Fruit fly (Drosophila melanogaster) whole organism, embryonic: Measurements from ENCODE around the gene CG43675.
A peak's percentile ranks its signal among the peaks of the same experiment; 100 is the strongest.

ENCODE experiments used
- Adf1 ChIP-seq: fragments of 200-800 bp; sonication (Bioruptor generic); IDR thresholded peaks from 2 replicates; pipeline ENCODE4 v1.3.6; 2022; ENCODE audit warnings: missing biosample characterization, missing genetic modification characterization
- B-H1 ChIP-seq: fragments of 200-800 bp; sonication (Bioruptor generic); IDR thresholded peaks from 3 replicates; pipeline ENCODE4 v1.3.6; 2022; ENCODE audit warnings: missing biosample characterization, missing genetic modification characterization
- B-H2 ChIP-seq: fragments of 200-800 bp; sonication (Bioruptor generic); optimal IDR thresholded peaks from 2 replicates; lab custom pipeline; 2018; ENCODE audit warnings: missing biosample characterization, mild to moderate bottlenecking, missing genetic modification characterization
- CG11247 ChIP-seq: fragments of 200-800 bp; sonication (Bioruptor generic); IDR thresholded peaks from 2 replicates; pipeline ENCODE4 v1.3.6; 2022; ENCODE audit warnings: missing biosample characterization, missing genetic modification characterization
- CG12155 ChIP-seq: fragments of 200-800 bp; sonication (Bioruptor generic); optimal IDR thresholded peaks from 3 replicates; lab custom pipeline; 2016; ENCODE audit warnings: missing biosample characterization, missing genetic modification characterization
- CG12391 ChIP-seq: fragments of 200-800 bp; sonication (Bioruptor generic); optimal IDR thresholded peaks from 3 replicates; lab custom pipeline; 2018; ENCODE audit warnings: missing biosample characterization, mild to moderate bottlenecking, missing genetic modification characterization, moderate library complexity
- CG17568 ChIP-seq: fragments of 200-800 bp; sonication (Bioruptor generic); optimal IDR thresholded peaks from 2 replicates; lab custom pipeline; 2018; ENCODE audit warnings: missing biosample characterization, mild to moderate bottlenecking, missing genetic modification characterization, moderate library complexity
- CG2116 ChIP-seq: fragments of 200-800 bp; sonication (Bioruptor generic); optimal IDR thresholded peaks from 3 replicates; lab custom pipeline; 2018; ENCODE audit warnings: missing biosample characterization, mild to moderate bottlenecking, missing genetic modification characterization
- CG2678 ChIP-seq: fragments of 200-800 bp; sonication (Bioruptor generic); optimal IDR thresholded peaks from 3 replicates; lab custom pipeline; 2019; ENCODE audit warnings: missing biosample characterization, mild to moderate bottlenecking, missing genetic modification characterization, moderate library complexity
- CG33213 ChIP-seq: fragments of 200-800 bp; sonication (Bioruptor generic); optimal IDR thresholded peaks from 3 replicates; lab custom pipeline; 2016; ENCODE audit warnings: missing biosample characterization, missing genetic modification characterization
- CG6272 ChIP-seq: fragments of 200-800 bp; sonication (Bioruptor generic); IDR thresholded peaks from 2 replicates; pipeline ENCODE4 v1.3.6; 2022; ENCODE audit warnings: missing biosample characterization, missing genetic modification characterization
- CG6791 ChIP-seq: fragments of 200-800 bp; sonication (Bioruptor generic); IDR thresholded peaks from 3 replicates; pipeline ENCODE4 v1.3.6; 2022; ENCODE audit warnings: missing biosample characterization, missing genetic modification characterization; ENCODE audit not compliant: partially characterized antibody
- CG6813 ChIP-seq: fragments of 200-800 bp; sonication (Bioruptor generic); optimal IDR thresholded peaks from 2 replicates; lab custom pipeline; 2017; ENCODE audit warnings: missing biosample characterization, missing genetic modification characterization, mild to moderate bottlenecking, moderate library complexity, missing genetic modification reagents
- CG7357 ChIP-seq: fragments of 200-800 bp; sonication (Bioruptor generic); IDR thresholded peaks from 3 replicates; pipeline ENCODE4 v1.3.6; 2022; ENCODE audit warnings: missing biosample characterization, missing genetic modification characterization
- CG7556 ChIP-seq: fragments of 200-800 bp; sonication (Bioruptor generic); optimal IDR thresholded peaks from 2 replicates; lab custom pipeline; 2017; ENCODE audit warnings: missing biosample characterization, mild to moderate bottlenecking, missing genetic modification characterization
- CG8765 ChIP-seq: fragments of 200-800 bp; sonication (Bioruptor generic); IDR thresholded peaks from 2 replicates; pipeline ENCODE4 v1.3.6; 2022; ENCODE audit warnings: missing biosample characterization, missing genetic modification characterization
- CG8924 ChIP-seq: fragments of 200-800 bp; optimal IDR thresholded peaks from 3 replicates; lab custom pipeline; 2019; ENCODE audit warnings: missing biosample characterization, mild to moderate bottlenecking, missing genetic modification characterization, moderate library complexity
- CG9797 ChIP-seq: fragments of 200-800 bp; sonication (Bioruptor generic); optimal IDR thresholded peaks from 3 replicates; lab custom pipeline; 2018; ENCODE audit warnings: missing biosample characterization, mild to moderate bottlenecking, missing genetic modification characterization
- CG9817 ChIP-seq: fragments of 200-800 bp; sonication (Bioruptor generic); optimal IDR thresholded peaks from 2 replicates; lab custom pipeline; 2018; ENCODE audit warnings: missing biosample characterization, mild to moderate bottlenecking, missing genetic modification characterization, moderate library complexity
- CG9932 ChIP-seq: fragments of 200-800 bp; sonication (Bioruptor generic); IDR thresholded peaks from 2 replicates; pipeline ENCODE4 v1.3.6; 2022; ENCODE audit warnings: missing biosample characterization, missing genetic modification characterization
- CkIIα-i1 ChIP-seq: fragments of 200-800 bp; sonication (Bioruptor generic); IDR thresholded peaks from 2 replicates; pipeline ENCODE4 v1.3.6; 2022; ENCODE audit warnings: missing biosample characterization, missing genetic modification characterization
- Dek ChIP-seq: fragments of 200-800 bp; sonication (Bioruptor generic); optimal IDR thresholded peaks from 3 replicates; lab custom pipeline; 2019; ENCODE audit warnings: missing biosample characterization, mild to moderate bottlenecking, missing genetic modification characterization, moderate library complexity
- Dfd ChIP-seq, 2 experiments: fragments of >200 bp; optimal IDR thresholded peaks; 2 replicates each; lab custom pipeline; 2017; ENCODE audit warnings: missing biosample characterization in 2 of 2, missing genetic modification characterization in 2 of 2
- Ets97D ChIP-seq: fragments of 200-800 bp; sonication (Bioruptor generic); optimal IDR thresholded peaks from 3 replicates; lab custom pipeline; 2016; ENCODE audit warnings: missing biosample characterization, missing genetic modification characterization
- Fer1 ChIP-seq: fragments of 200-800 bp; sonication (Bioruptor generic); optimal IDR thresholded peaks from 2 replicates; lab custom pipeline; 2017; ENCODE audit warnings: missing biosample characterization, mild to moderate bottlenecking, missing genetic modification characterization
- Hr39 ChIP-seq: fragments of >200 bp; optimal IDR thresholded peaks from 2 replicates; lab custom pipeline; 2017
- Max ChIP-seq: fragments of 200-800 bp; sonication (Bioruptor generic); optimal IDR thresholded peaks from 2 replicates; lab custom pipeline; 2016; ENCODE audit warnings: missing biosample characterization, mild to moderate bottlenecking, missing genetic modification characterization
- PHDP ChIP-seq: fragments of 200-800 bp; sonication (Bioruptor generic); optimal IDR thresholded peaks from 3 replicates; lab custom pipeline; 2018; ENCODE audit warnings: missing biosample characterization, mild to moderate bottlenecking, missing genetic modification characterization, moderate library complexity
- Pdp1 ChIP-seq, 2 experiments: fragments of 200-800 bp; sonication (Bioruptor generic); optimal IDR thresholded peaks; 3 replicates each; lab custom pipeline; 2016; ENCODE audit warnings: missing biosample characterization in 2 of 2, missing genetic modification characterization in 2 of 2, mild to moderate bottlenecking in 1 of 2, moderate library complexity in 1 of 2
- Sox102F ChIP-seq: fragments of 200-800 bp; sonication (Bioruptor generic); optimal IDR thresholded peaks from 2 replicates; lab custom pipeline; 2018; ENCODE audit warnings: missing biosample characterization, mild to moderate bottlenecking, missing genetic modification characterization, moderate library complexity
- Sry-β ChIP-seq: fragments of 200-800 bp; sonication (Bioruptor generic); optimal IDR thresholded peaks from 2 replicates; lab custom pipeline; 2018; ENCODE audit warnings: missing biosample characterization, mild to moderate bottlenecking, missing genetic modification characterization, moderate library complexity
- TFAM ChIP-seq: fragments of 200-800 bp; sonication (Bioruptor generic); optimal IDR thresholded peaks from 2 replicates; lab custom pipeline; 2017; ENCODE audit warnings: missing biosample characterization, missing genetic modification characterization, inconsistent platforms
- ac ChIP-seq: fragments of 200-800 bp; sonication (Bioruptor generic); optimal IDR thresholded peaks from 3 replicates; lab custom pipeline; 2017; ENCODE audit warnings: missing biosample characterization, mild to moderate bottlenecking, missing genetic modification characterization
- aop ChIP-seq: fragments of 200-800 bp; sonication (Bioruptor generic); IDR thresholded peaks from 2 replicates; pipeline ENCODE4 v1.3.6; 2022; ENCODE audit warnings: missing biosample characterization, missing genetic modification characterization
- ap ChIP-seq: fragments of 200-800 bp; sonication (Bioruptor generic); IDR thresholded peaks from 2 replicates; pipeline ENCODE4 v1.3.6; 2022; ENCODE audit warnings: missing biosample characterization, missing genetic modification characterization
- dm ChIP-seq: fragments of 200-800 bp; sonication (Bioruptor generic); optimal IDR thresholded peaks from 3 replicates; lab custom pipeline; 2016; ENCODE audit warnings: missing biosample characterization, missing genetic modification characterization
- en ChIP-seq: fragments of 200-800 bp; sonication (Bioruptor generic); optimal IDR thresholded peaks from 2 replicates; lab custom pipeline; 2016; ENCODE audit warnings: missing biosample characterization, missing genetic modification characterization
- gem ChIP-seq: fragments of 200-800 bp; sonication (Bioruptor generic); optimal IDR thresholded peaks from 2 replicates; lab custom pipeline; 2019; ENCODE audit warnings: missing biosample characterization, mild to moderate bottlenecking, missing genetic modification characterization, moderate library complexity
- gfzf ChIP-seq: fragments of 200-800 bp; sonication (Bioruptor generic); optimal IDR thresholded peaks from 2 replicates; lab custom pipeline; 2016; ENCODE audit warnings: missing biosample characterization, mild to moderate bottlenecking, missing genetic modification characterization, moderate library complexity
- gt ChIP-seq: fragments of 200-800 bp; sonication (Bioruptor generic); IDR thresholded peaks from 2 replicates; pipeline ENCODE4 v1.3.6; 2022; ENCODE audit warnings: missing biosample characterization, missing genetic modification characterization
- h ChIP-seq: fragments of >200 bp; optimal IDR thresholded peaks from 2 replicates; lab custom pipeline; 2017
- inv ChIP-seq: fragments of 200-800 bp; sonication (Bioruptor generic); IDR thresholded peaks from 2 replicates; pipeline ENCODE4 v1.3.6; 2022; ENCODE audit warnings: missing biosample characterization, missing genetic modification characterization; ENCODE audit not compliant: partially characterized antibody
- otp ChIP-seq: fragments of 200-800 bp; sonication (Bioruptor generic); IDR thresholded peaks from 3 replicates; pipeline ENCODE4, ENCODE4 v1.3.6; 2022; ENCODE audit warnings: missing biosample characterization, missing genetic modification characterization
- p53 ChIP-seq: fragments of 200-800 bp; sonication (Bioruptor generic); optimal IDR thresholded peaks from 2 replicates; lab custom pipeline; 2016; ENCODE audit warnings: missing biosample characterization, missing genetic modification characterization
- psq ChIP-seq: fragments of 200-800 bp; sonication (Bioruptor generic); optimal IDR thresholded peaks from 2 replicates; lab custom pipeline; 2017; ENCODE audit warnings: missing biosample characterization, missing genetic modification characterization
- sc ChIP-seq, 3 experiments: fragments of >200 bp in 2 of 3; fragments of 200-800 bp in 1 of 3; sonication (Bioruptor generic) in 1 of 3; optimal IDR thresholded peaks; 2 replicates in 2 of 3; 3 replicates in 1 of 3; lab custom pipeline; 2017; ENCODE audit warnings: mild to moderate bottlenecking in 1 of 3, missing biosample characterization in 1 of 3, missing genetic modification characterization in 1 of 3, missing genetic modification reagents in 1 of 3
- slbo ChIP-seq: fragments of 200-800 bp; sonication (Bioruptor generic); IDR thresholded peaks from 2 replicates; pipeline ENCODE4 v1.3.6; 2022; ENCODE audit warnings: missing biosample characterization, missing genetic modification characterization
- stwl ChIP-seq: fragments of 200-800 bp; sonication (Bioruptor generic); optimal IDR thresholded peaks from 3 replicates; lab custom pipeline; 2018; ENCODE audit warnings: missing biosample characterization, mild to moderate bottlenecking, missing genetic modification characterization, moderate library complexity
- tna ChIP-seq: fragments of 200-800 bp; sonication (Bioruptor generic); IDR thresholded peaks from 2 replicates; pipeline ENCODE4 v1.3.6; 2022; ENCODE audit warnings: missing biosample characterization, missing genetic modification characterization; ENCODE audit not compliant: partially characterized antibody
- wdn ChIP-seq: fragments of 200-800 bp; sonication (Bioruptor generic); IDR thresholded peaks from 2 replicates; pipeline ENCODE4 v1.3.6; 2022; ENCODE audit warnings: missing biosample characterization, missing genetic modification characterization
- z ChIP-seq: fragments of 200-800 bp; sonication (Bioruptor generic); IDR thresholded peaks from 3 replicates; pipeline ENCODE4 v1.3.6; 2022; ENCODE audit warnings: missing biosample characterization, missing genetic modification characterization
- zfh1 ChIP-seq: fragments of 200-800 bp; sonication (Bioruptor generic); IDR thresholded peaks from 3 replicates; pipeline ENCODE4 v1.3.6; 2022; ENCODE audit warnings: missing biosample characterization, missing genetic modification characterization

The CG43675 gene

dm6 chr3R:9328812-9329211 lies 26.5 kb upstream of the CG43675 start (continued):
- TF ChIP-seq gem (no peak), B-H2 (no peak), tna (GFP tag; lab: Robert Waterston, UW) (no peak), wdn (no peak), Fer1 (no peak), Sox102F (no peak), sc (optimal IDR thresholded peaks at IDR 0.05; lab: Kevin White, UChicago) (no peak), sc (GFP tag; optimal IDR thresholded peaks at IDR 0.05; lab: Kevin White, UChicago) (no peak), Max (GFP tag; lab: Kevin White, UChicago) (no peak), CG6272 (GFP tag; lab: Robert Waterston, UW) (peak; percentile 31; the same call in 1 of the 2 replicates), Pdp1 (GFP tag; optimal IDR thresholded peaks at IDR 0.05; lab: Kevin White, UChicago) (no peak), ac (no peak), slbo (peak; percentile 24; the same call in 1 of the 2 replicates), CkIIα-i1 (GFP tag; lab: Robert Waterston, UW) (no peak), ap (GFP tag; lab: Robert Waterston, UW) (no peak), CG6813 (GFP tag; lab: Kevin White, UChicago) (no peak), CG7357 (GFP tag; lab: Robert Waterston, UW) (no peak), CG7556 (no peak), CG9932 (peak; percentile 40; the same call in 1 of the 2 replicates), inv (GFP tag; lab: Robert Waterston, UW) (no peak), Sry-β (GFP tag; lab: Kevin White, UChicago) (no peak), CG8765 (GFP tag; lab: Robert Waterston, UW) (no peak), CG2116 (GFP tag; lab: Kevin White, UChicago) (peak; percentile 14), p53 (GFP tag; lab: Kevin White, UChicago) (no peak), CG12155 (GFP tag; lab: Kevin White, UChicago) (no peak), TFAM (GFP tag; lab: Kevin White, UChicago) (no peak), psq (GFP tag; lab: Kevin White, UChicago) (no peak), CG17568 (no peak), h (no peak), zfh1 (no peak), CG9817 (no peak), Hr39 (lab: Kevin White, UChicago) (no peak), Ets97D (GFP tag; lab: Kevin White, UChicago) (peak; percentile 54), en (no peak), gfzf (GFP tag; lab: Kevin White, UChicago) (no peak), dm (GFP tag; lab: Kevin White, UChicago) (no peak), z (GFP tag; lab: Robert Waterston, UW) (no peak), Dek (tag; lab: Kevin White, UChicago) (peak; percentile 27), otp (GFP tag; lab: Robert Waterston, UW) (no peak), CG11247 (GFP tag; lab: Robert Waterston, UW) (no peak), stwl (tag; lab: Kevin White, UChicago) (peak; percentile 82), PHDP (tag; lab: Kevin White, UChicago) (no peak), CG2678 (tag; lab: Kevin White, UChicago) (no peak), Dfd (GFP tag; optimal IDR thresholded peaks at IDR 0.05; lab: Kevin White, UChicago) (peak in 1 of 2 experiments; percentile 72), CG6791 (GFP tag; lab: Robert Waterston, UW) (0 out of 3 replicates have a peak, but pooled peaks have one; percentile 26), CG33213 (GFP tag; lab: Kevin White, UChicago) (peak; percentile 16), Adf1 (GFP tag; lab: Robert Waterston, UW) (no peak), CG8924 (tag; lab: Kevin White, UChicago) (no peak), B-H1 (no peak), gt (no peak), CG9797 (GFP tag; lab: Kevin White, UChicago) (no peak), aop (GFP tag; lab: Robert Waterston, UW) (0 out of 2 replicates have a peak, but pooled peaks have one; percentile 8), CG12391 (no peak)
